Worm (Caenorhabditis elegans) whole organism, L4 larva: ENCODE measurements around the gene txt-13.

ENCODE experiments used
- F44E2.7 ChIP-seq: fragments of 200-800 bp; sonication (Bioruptor generic); IDR thresholded peaks from 2 replicates; pipeline ENCODE4 v2.1.2; 2022; ENCODE audit warnings: missing genetic modification characterization, missing compliant biosample characterization
- R02D3.7 ChIP-seq: fragments of 150-350 bp; sonication (generic microtip); optimal IDR thresholded peaks from 3 replicates; lab custom pipeline; 2014; ENCODE audit warnings: missing biosample characterization, missing genetic modification characterization
- Y5F2A.4 ChIP-seq: fragments of 200-800 bp; sonication (Bioruptor generic); optimal IDR thresholded peaks from 2 replicates; lab custom pipeline; 2018; ENCODE audit warnings: mild to moderate bottlenecking, missing genetic modification characterization, missing compliant biosample characterization
- Y75B8A.6 ChIP-seq: fragments of 200-800 bp; sonication (Bioruptor generic); IDR thresholded peaks from 2 replicates; pipeline ENCODE4 v1.3.6; 2022; ENCODE audit warnings: missing genetic modification reagents, missing genetic modification characterization, missing compliant biosample characterization
- ZK546.5 ChIP-seq, 2 experiments: sonication (generic microtip); optimal IDR thresholded peaks; 2 replicates each; lab custom pipeline; 2017; ENCODE audit warnings: missing biosample characterization in 2 of 2, missing genetic modification characterization in 2 of 2
- arid-1 ChIP-seq: fragments of 200-800 bp; sonication (Bioruptor generic); conservative IDR thresholded peaks from 2 replicates; pipeline ENCODE4 v1.3.6; 2022; ENCODE audit warnings: missing genetic modification reagents, missing genetic modification characterization, missing compliant biosample characterization
- attf-4 ChIP-seq: sonication (generic microtip); optimal IDR thresholded peaks from 3 replicates; lab custom pipeline; 2017; ENCODE audit warnings: missing biosample characterization, missing genetic modification characterization
- ceh-20 ChIP-seq: fragments of 200-800 bp; sonication (Bioruptor generic); IDR thresholded peaks from 2 replicates; pipeline ENCODE4 v1.3.6; 2022; ENCODE audit warnings: missing genetic modification reagents, missing genetic modification characterization, missing compliant biosample characterization
- ceh-28 ChIP-seq: fragments of 150-350 bp; optimal IDR thresholded peaks from 2 replicates; lab custom pipeline; 2014; ENCODE audit warnings: missing biosample characterization, missing genetic modification reagents, missing genetic modification characterization
- ceh-44 ChIP-seq: fragments of 200-800 bp; sonication (Bioruptor generic); IDR thresholded peaks from 2 replicates; pipeline ENCODE4 v1.3.6; 2022; ENCODE audit warnings: missing genetic modification reagents, missing genetic modification characterization, missing compliant biosample characterization
- ces-1 ChIP-seq: fragments of 150-350 bp; sonication (generic microtip); optimal IDR thresholded peaks from 4 replicates; lab custom pipeline; 2014; ENCODE audit warnings: missing biosample characterization, missing genetic modification reagents, missing genetic modification characterization
- cey-2 ChIP-seq: sonication (generic microtip); optimal IDR thresholded peaks from 3 replicates; lab custom pipeline; 2017; ENCODE audit warnings: missing genetic modification characterization, mild to moderate bottlenecking, missing compliant biosample characterization, antibody characterized with exemption, borderline replicate concordance; ENCODE audit not compliant: insufficient read depth
- ctbp-1 ChIP-seq: fragments of 200-800 bp; sonication (Bioruptor generic); IDR thresholded peaks from 2 replicates; pipeline ENCODE4 v1.3.6; 2022; ENCODE audit warnings: missing genetic modification reagents, missing genetic modification characterization, missing compliant biosample characterization
- daf-12 ChIP-seq: fragments of 150-350 bp; optimal IDR thresholded peaks from 2 replicates; lab custom pipeline; 2014; ENCODE audit warnings: missing biosample characterization, missing genetic modification reagents, missing genetic modification characterization
- daf-16 ChIP-seq, 3 experiments: sonication (generic microtip); optimal IDR thresholded peaks; 2 replicates each; lab custom pipeline; 2016 to 2017; ENCODE audit warnings: missing genetic modification characterization in 3 of 3, missing genetic modification reagents in 3 of 3, mild to moderate bottlenecking in 2 of 3, missing compliant biosample characterization in 2 of 3, missing biosample characterization in 1 of 3, moderate library complexity in 1 of 3
- daf-8 ChIP-seq: fragments of 200-800 bp; sonication (Bioruptor generic); IDR thresholded peaks from 2 replicates; pipeline ENCODE4 v1.3.6; 2022; ENCODE audit warnings: missing genetic modification characterization, missing compliant biosample characterization
- duxl-1 ChIP-seq: sonication (generic microtip); optimal IDR thresholded peaks from 2 replicates; lab custom pipeline; 2016; ENCODE audit warnings: mild to moderate bottlenecking, missing genetic modification characterization, moderate library complexity, missing compliant biosample characterization; ENCODE audit not compliant: poor library complexity
- fkh-10 ChIP-seq: fragments of 150-350 bp; optimal IDR thresholded peaks from 2 replicates; lab custom pipeline; 2014; ENCODE audit warnings: missing biosample characterization, missing genetic modification reagents, missing genetic modification characterization
- fos-1 ChIP-seq: fragments of 150-350 bp; optimal IDR thresholded peaks from 2 replicates; lab custom pipeline; 2014; ENCODE audit warnings: missing biosample characterization, missing genetic modification characterization
- hif-1 ChIP-seq, 2 experiments: sonication (generic microtip); optimal IDR thresholded peaks; 2 replicates each; lab custom pipeline; 2016 to 2017; ENCODE audit warnings: missing compliant biosample characterization in 2 of 2, missing genetic modification characterization in 2 of 2, missing genetic modification reagents in 2 of 2, missing genotype in 2 of 2, mild to moderate bottlenecking in 1 of 2
- hlh-11 ChIP-seq: fragments of 200-800 bp; sonication (Bioruptor generic); optimal IDR thresholded peaks from 2 replicates; lab custom pipeline; 2018; ENCODE audit warnings: mild to moderate bottlenecking, missing genetic modification characterization, missing compliant biosample characterization
- hlh-30 ChIP-seq: sonication (generic microtip); optimal IDR thresholded peaks from 2 replicates; lab custom pipeline; 2017; ENCODE audit warnings: antibody characterized with exemption, mild to moderate bottlenecking, missing genetic modification characterization, missing compliant biosample characterization; ENCODE audit not compliant: insufficient read depth
- hmg-1.1 ChIP-seq: fragments of 200-800 bp; sonication (Bioruptor generic); IDR thresholded peaks from 2 replicates; pipeline ENCODE4 v1.3.6; 2022; ENCODE audit warnings: missing genetic modification reagents, missing genetic modification characterization, missing compliant biosample characterization
- jun-1 ChIP-seq: fragments of 150-350 bp; optimal IDR thresholded peaks from 2 replicates; lab custom pipeline; 2014; ENCODE audit warnings: missing biosample characterization, missing genetic modification reagents, missing genetic modification characterization
- lin-13 ChIP-seq: fragments of 150-350 bp; optimal IDR thresholded peaks from 2 replicates; lab custom pipeline; 2014; ENCODE audit warnings: missing biosample characterization, missing genetic modification reagents, missing genetic modification characterization
- lir-3 ChIP-seq: sonication (generic microtip); optimal IDR thresholded peaks from 2 replicates; lab custom pipeline; 2016; ENCODE audit warnings: mild to moderate bottlenecking, missing genetic modification characterization, missing compliant biosample characterization
- madf-5 ChIP-seq, 2 experiments: fragments of 200-800 bp; sonication (Bioruptor generic); IDR thresholded peaks; 2 replicates each; pipeline ENCODE4 v1.3.6; 2022; ENCODE audit warnings: missing compliant biosample characterization in 2 of 2, missing genetic modification characterization in 2 of 2
- madf-9 ChIP-seq: fragments of 200-800 bp; sonication (Bioruptor generic); conservative IDR thresholded peaks from 2 replicates; pipeline ENCODE4 v1.3.6; 2022; ENCODE audit warnings: missing genetic modification reagents, missing genetic modification characterization, missing compliant biosample characterization
- mxl-2 ChIP-seq: fragments of 200-800 bp; sonication (Bioruptor generic); conservative IDR thresholded peaks from 2 replicates; pipeline ENCODE4 v1.3.6; 2022; ENCODE audit warnings: missing genetic modification reagents, missing genetic modification characterization, missing compliant biosample characterization
- nhr-102 ChIP-seq: sonication (generic microtip); optimal IDR thresholded peaks from 2 replicates; lab custom pipeline; 2016; ENCODE audit warnings: mild to moderate bottlenecking, missing genetic modification characterization, moderate library complexity, missing compliant biosample characterization
- nhr-111 ChIP-seq: fragments of 200-800 bp; sonication (Bioruptor generic); optimal IDR thresholded peaks from 2 replicates; lab custom pipeline; 2018; ENCODE audit warnings: mild to moderate bottlenecking, missing genetic modification characterization, missing compliant biosample characterization
- nhr-237 ChIP-seq: sonication (generic microtip); optimal IDR thresholded peaks from 2 replicates; lab custom pipeline; 2017; ENCODE audit warnings: missing biosample characterization, missing genetic modification characterization
- nhr-25 ChIP-seq: sonication (generic microtip); optimal IDR thresholded peaks from 2 replicates; lab custom pipeline; 2017; ENCODE audit warnings: missing genetic modification characterization, mild to moderate bottlenecking, missing compliant biosample characterization, antibody characterized with exemption, moderate library complexity, borderline replicate concordance; ENCODE audit not compliant: insufficient read depth
- nhr-28 ChIP-seq: fragments of 150-350 bp; optimal IDR thresholded peaks from 2 replicates; lab custom pipeline; 2014; ENCODE audit warnings: missing biosample characterization, missing genetic modification characterization
- nhr-41 ChIP-seq: fragments of 200-800 bp; sonication (Bioruptor generic); IDR thresholded peaks from 2 replicates; pipeline ENCODE4 v1.3.6; 2022; ENCODE audit warnings: missing genetic modification reagents, missing genetic modification characterization, missing compliant biosample characterization
- nhr-6 ChIP-seq: fragments of 150-350 bp; optimal IDR thresholded peaks from 2 replicates; lab custom pipeline; 2014; ENCODE audit warnings: missing biosample characterization, missing genetic modification characterization
- nhr-76 ChIP-seq: fragments of 150-350 bp; optimal IDR thresholded peaks from 2 replicates; lab custom pipeline; 2014; ENCODE audit warnings: missing biosample characterization, missing genetic modification characterization
- nhr-77 ChIP-seq: fragments of 150-350 bp; optimal IDR thresholded peaks from 2 replicates; lab custom pipeline; 2014; ENCODE audit warnings: missing biosample characterization, missing genetic modification characterization
- pha-4 ChIP-seq, 2 experiments: fragments of 150-350 bp in 1 of 2; fragments of 200-800 bp in 1 of 2; sonication (Bioruptor generic) in 1 of 2; IDR thresholded peaks in 1 of 2; optimal IDR thresholded peaks in 1 of 2; 2 replicates each; pipeline versions ENCODE4 v1.3.6 to Lab custom; 2014 to 2022; ENCODE audit warnings: missing genetic modification characterization in 2 of 2, missing genetic modification reagents in 2 of 2, missing biosample characterization in 1 of 2, missing compliant biosample characterization in 1 of 2
- rbr-2 ChIP-seq: sonication (generic microtip); optimal IDR thresholded peaks from 2 replicates; lab custom pipeline; 2016; ENCODE audit warnings: missing genotype, missing genetic modification characterization, missing compliant biosample characterization
- set-16 ChIP-seq: fragments of 200-800 bp; sonication (Bioruptor generic); IDR thresholded peaks from 2 replicates; pipeline ENCODE4 v1.3.6; 2022; ENCODE audit warnings: missing genetic modification reagents, missing genetic modification characterization, missing compliant biosample characterization
- snpc-1.2 ChIP-seq: fragments of 200-800 bp; sonication (Bioruptor generic); IDR thresholded peaks from 2 replicates; pipeline ENCODE4 v1.3.6; 2022; ENCODE audit warnings: missing genetic modification reagents, missing genetic modification characterization, missing compliant biosample characterization
- snpc-4 ChIP-seq: fragments of 150-350 bp; optimal IDR thresholded peaks from 2 replicates; lab custom pipeline; 2014; ENCODE audit warnings: missing biosample characterization, missing genetic modification characterization
- spr-3 ChIP-seq: fragments of 200-800 bp; sonication (Bioruptor generic); optimal IDR thresholded peaks from 2 replicates; lab custom pipeline; 2018; ENCODE audit warnings: mild to moderate bottlenecking, missing genetic modification characterization, missing compliant biosample characterization
- tra-1 ChIP-seq: fragments of 200-800 bp; sonication (Bioruptor generic); IDR thresholded peaks from 2 replicates; pipeline ENCODE4 v1.3.6; 2022; ENCODE audit warnings: missing genetic modification reagents, missing genetic modification characterization, missing compliant biosample characterization
- unc-39 ChIP-seq: sonication (generic microtip); optimal IDR thresholded peaks from 2 replicates; lab custom pipeline; 2017; ENCODE audit warnings: missing biosample characterization, missing genetic modification characterization
- zip-11 ChIP-seq: fragments of 200-800 bp; sonication (Bioruptor generic); IDR thresholded peaks from 2 replicates; pipeline ENCODE4 v1.3.6; 2022; ENCODE audit warnings: missing genetic modification characterization, missing compliant biosample characterization
- zip-2 ChIP-seq: fragments of 150-350 bp; optimal IDR thresholded peaks from 2 replicates; lab custom pipeline; 2014; ENCODE audit warnings: missing biosample characterization, missing genetic modification characterization
- ztf-11 ChIP-seq: fragments of 150-350 bp; optimal IDR thresholded peaks from 2 replicates; lab custom pipeline; 2014; ENCODE audit warnings: missing biosample characterization, missing genetic modification characterization

txt-13 gene

ce11 chrII:10527649-10528134, 42.7 kb upstream of the txt-13 start, which contains the start of gene mab-10 (continued):
- TF ChIP-seq ceh-28 (tag; lab: Kevin White, UChicago) (no peak), R02D3.7 (tag; lab: Kevin White, UChicago) (no peak), snpc-4 (no peak), nhr-25 (tag; lab: Kevin White, UChicago) (peak; percentile 85), nhr-41 (GFP tag; lab: Robert Waterston, UW) (no peak), nhr-28 (tag; lab: Kevin White, UChicago) (peak; percentile 64), madf-9 (GFP tag; lab: Robert Waterston, UW) (no peak), cey-2 (tag; lab: Kevin White, UChicago) (no peak), nhr-77 (tag; lab: Kevin White, UChicago) (no peak), set-16 (GFP tag; lab: Robert Waterston, UW) (peak; percentile 98), hlh-11 (tag; lab: Kevin White, UChicago) (peak; percentile 90), ctbp-1 (0 out of 2 replicates have a peak, but pooled peaks have one; percentile 41), F44E2.7 (GFP tag; lab: Robert Waterston, UW) (0 out of 2 replicates have a peak, but pooled peaks have one; percentile 19), zip-2 (no peak), zip-11 (GFP tag; lab: Robert Waterston, UW) (no peak), nhr-237 (tag; lab: Kevin White, UChicago) (no peak), lir-3 (tag; lab: Kevin White, UChicago) (no peak), daf-12 (tag; lab: Kevin White, UChicago) (no peak), snpc-1.2 (GFP tag; lab: Robert Waterston, UW) (no peak), attf-4 (tag; lab: Kevin White, UChicago) (no peak), tra-1 (GFP tag; lab: Robert Waterston, UW) (no peak), duxl-1 (tag; lab: Kevin White, UChicago) (peak; percentile 20), nhr-76 (tag; lab: Kevin White, UChicago) (no peak), arid-1 (GFP tag; lab: Robert Waterston, UW) (no peak), daf-8 (GFP tag; lab: Robert Waterston, UW) (no peak), nhr-6 (tag; lab: Kevin White, UChicago) (peak; percentile 46), madf-5 (GFP tag; IDR thresholded peaks at IDR 0.05; lab: Robert Waterston, UW) (0 out of 4 replicates have a peak, but pooled peaks of 1 of the 2 experiments have one; percentile 25), unc-39 (no peak), nhr-102 (tag; lab: Kevin White, UChicago) (peak; percentile 17), hmg-1.1 (GFP tag; lab: Robert Waterston, UW) (peak; percentile 78), ceh-44 (no peak), pha-4 (GFP tag; IDR thresholded peaks at IDR 0.05; lab: Robert Waterston, UW) (peak; percentile 17; the same call in 1 of the 2 replicates), pha-4 (tag; optimal IDR thresholded peaks at IDR 0.05; lab: Kevin White, UChicago) (peak; percentile 49), Y5F2A.4 (GFP tag; lab: Kevin White, UChicago) (no peak), ZK546.5 (tag; optimal IDR thresholded peaks at IDR 0.05; lab: Kevin White, UChicago) (no peak), lin-13 (no peak), mxl-2 (no peak), fos-1 (tag; lab: Kevin White, UChicago) (no peak), daf-16 (GFP tag; optimal IDR thresholded peaks at IDR 0.05; lab: Kevin White, UChicago) (peak in 1 of 2 experiments; percentile 26), daf-16 (tag; optimal IDR thresholded peaks at IDR 0.05; lab: Kevin White, UChicago) (peak; percentile 40), Y75B8A.6 (GFP tag; lab: Robert Waterston, UW) (no peak), fkh-10 (GFP tag; lab: Kevin White, UChicago) (no peak), jun-1 (tag; lab: Kevin White, UChicago) (no peak), nhr-111 (GFP tag; lab: Kevin White, UChicago) (no peak), spr-3 (GFP tag; lab: Kevin White, UChicago) (no peak), hif-1 (tag; optimal IDR thresholded peaks at IDR 0.05; lab: Kevin White, UChicago) (peak in 1 of 2 experiments; percentile 63), ceh-20 (GFP tag; lab: Robert Waterston, UW) (peak; percentile 46; the same call in 1 of the 2 replicates), hlh-30 (peak; percentile 85), rbr-2 (tag; lab: Kevin White, UChicago) (peak; percentile 52), ces-1 (GFP tag; lab: Kevin White, UChicago) (no peak), ztf-11 (tag; lab: Kevin White, UChicago) (no peak)
